Worm (Caenorhabditis elegans) whole organism, L3 larva: Measurements from ENCODE around the gene nrf-6.

Experiments
- R02D3.7 ChIP-seq: fragments of 150-350 bp; optimal IDR thresholded peaks from 2 replicates; lab custom pipeline; 2014; ENCODE audit warnings: missing biosample characterization, missing genetic modification characterization
- ZK546.5 ChIP-seq: sonication (generic microtip); optimal IDR thresholded peaks from 2 replicates; lab custom pipeline; 2017; ENCODE audit warnings: missing biosample characterization, missing genetic modification characterization
- aly-2 ChIP-seq: fragments of 150-350 bp; optimal IDR thresholded peaks from 2 replicates; lab custom pipeline; 2014; ENCODE audit warnings: missing biosample characterization, missing genetic modification characterization
- ama-1 ChIP-seq: fragments of 150-350 bp; optimal IDR thresholded peaks from 2 replicates; lab custom pipeline; 2018
- ceh-16 ChIP-seq: sonication (generic microtip); optimal IDR thresholded peaks from 2 replicates; lab custom pipeline; 2017; ENCODE audit warnings: missing biosample characterization, missing genetic modification characterization
- ceh-28 ChIP-seq: fragments of 150-350 bp; optimal IDR thresholded peaks from 2 replicates; lab custom pipeline; 2014; ENCODE audit warnings: missing biosample characterization, missing genetic modification reagents, missing genetic modification characterization
- ceh-82 ChIP-seq: fragments of 150-350 bp; optimal IDR thresholded peaks from 2 replicates; lab custom pipeline; 2014; ENCODE audit warnings: missing biosample characterization, missing genetic modification characterization
- ceh-9 ChIP-seq: sonication (generic microtip); optimal IDR thresholded peaks from 2 replicates; lab custom pipeline; 2018; ENCODE audit warnings: missing biosample characterization, missing genetic modification characterization
- daf-12 ChIP-seq: fragments of 150-350 bp; optimal IDR thresholded peaks from 2 replicates; lab custom pipeline; 2014; ENCODE audit warnings: missing biosample characterization, missing genetic modification reagents, missing genetic modification characterization
- egl-27 ChIP-seq: sonication (generic microtip); optimal IDR thresholded peaks from 4 replicates; lab custom pipeline; 2017; ENCODE audit warnings: missing biosample characterization, missing genetic modification reagents, missing genetic modification characterization
- egl-5 ChIP-seq: fragments of 150-350 bp; optimal IDR thresholded peaks from 2 replicates; lab custom pipeline; 2017; ENCODE audit warnings: missing biosample characterization, missing genetic modification reagents, missing genetic modification characterization, inconsistent platforms
- elt-1 ChIP-seq: fragments of 150-350 bp; optimal IDR thresholded peaks from 2 replicates; lab custom pipeline; 2014; ENCODE audit warnings: missing biosample characterization, missing genetic modification characterization
- elt-2 ChIP-seq: sonication (generic microtip); optimal IDR thresholded peaks from 2 replicates; lab custom pipeline; 2016; ENCODE audit warnings: missing genetic modification reagents, mild to moderate bottlenecking, missing genetic modification characterization, missing compliant biosample characterization
- elt-3 ChIP-seq, 3 experiments: fragments of 150-350 bp in 1 of 3; sonication (generic microtip) in 2 of 3; optimal IDR thresholded peaks; 2 replicates in 2 of 3; 4 replicates in 1 of 3; lab custom pipeline; 2014 to 2017; ENCODE audit warnings: missing biosample characterization in 3 of 3, missing genetic modification characterization in 3 of 3
- eor-1 ChIP-seq, 2 experiments: fragments of 150-350 bp; optimal IDR thresholded peaks; 2 replicates each; lab custom pipeline; 2014 to 2018; ENCODE audit warnings: missing biosample characterization in 2 of 2, missing genetic modification characterization in 2 of 2
- fkh-10 ChIP-seq: sonication (generic microtip); optimal IDR thresholded peaks from 2 replicates; lab custom pipeline; 2017; ENCODE audit warnings: missing biosample characterization, missing genetic modification reagents, missing genetic modification characterization
- fkh-2 ChIP-seq: fragments of 150-350 bp; optimal IDR thresholded peaks from 2 replicates; lab custom pipeline; 2014; ENCODE audit warnings: missing biosample characterization, missing genetic modification reagents, missing genetic modification characterization
- fos-1 ChIP-seq: fragments of 150-350 bp; optimal IDR thresholded peaks from 2 replicates; lab custom pipeline; 2014; ENCODE audit warnings: missing biosample characterization, missing genetic modification characterization
- hmg-11 ChIP-seq: sonication (generic microtip); optimal IDR thresholded peaks from 2 replicates; lab custom pipeline; 2016; ENCODE audit warnings: missing genetic modification characterization, missing compliant biosample characterization
- jun-1 ChIP-seq: fragments of 150-350 bp; optimal IDR thresholded peaks from 2 replicates; lab custom pipeline; 2014; ENCODE audit warnings: missing biosample characterization, missing genetic modification reagents, missing genetic modification characterization
- lin-15B ChIP-seq: fragments of 150-350 bp; optimal IDR thresholded peaks from 2 replicates; lab custom pipeline; 2014; ENCODE audit warnings: missing biosample characterization, missing genetic modification characterization
- lin-39 ChIP-seq: fragments of 150-350 bp; optimal IDR thresholded peaks from 2 replicates; lab custom pipeline; 2018; ENCODE audit warnings: missing biosample characterization, missing genetic modification reagents, missing genetic modification characterization
- lsy-12 ChIP-seq: sonication (generic microtip); optimal IDR thresholded peaks from 2 replicates; lab custom pipeline; 2016; ENCODE audit warnings: mild to moderate bottlenecking, missing genetic modification characterization, missing compliant biosample characterization
- mdl-1 ChIP-seq: fragments of 150-350 bp; optimal IDR thresholded peaks from 2 replicates; lab custom pipeline; 2014; ENCODE audit warnings: missing biosample characterization, missing genetic modification characterization
- mml-1 ChIP-seq: fragments of 150-350 bp; sonication (generic microtip); optimal IDR thresholded peaks from 3 replicates; lab custom pipeline; 2014; ENCODE audit warnings: missing biosample characterization, missing genetic modification characterization
- nfya-1 ChIP-seq: sonication (generic microtip); optimal IDR thresholded peaks from 2 replicates; lab custom pipeline; 2017; ENCODE audit warnings: missing genetic modification characterization, mild to moderate bottlenecking, missing compliant biosample characterization, antibody characterized with exemption, moderate library complexity; ENCODE audit not compliant: insufficient read depth
- nhr-11 ChIP-seq: fragments of 150-350 bp; optimal IDR thresholded peaks from 2 replicates; lab custom pipeline; 2014; ENCODE audit warnings: missing biosample characterization, missing genetic modification characterization
- nhr-12 ChIP-seq: fragments of 150-350 bp; optimal IDR thresholded peaks from 2 replicates; lab custom pipeline; 2014; ENCODE audit warnings: missing biosample characterization, missing genetic modification characterization
- nhr-23 ChIP-seq: fragments of 150-350 bp; optimal IDR thresholded peaks from 2 replicates; lab custom pipeline; 2014; ENCODE audit warnings: missing biosample characterization, missing genetic modification reagents, missing genetic modification characterization
- nhr-237 ChIP-seq: fragments of 150-350 bp; optimal IDR thresholded peaks from 2 replicates; lab custom pipeline; 2014; ENCODE audit warnings: missing biosample characterization, missing genetic modification characterization
- nhr-25 ChIP-seq: sonication (generic microtip); optimal IDR thresholded peaks from 2 replicates; lab custom pipeline; 2017; ENCODE audit warnings: missing biosample characterization, missing genetic modification characterization
- nhr-28 ChIP-seq: fragments of 150-350 bp; optimal IDR thresholded peaks from 2 replicates; lab custom pipeline; 2014; ENCODE audit warnings: missing biosample characterization, missing genetic modification characterization
- nhr-43 ChIP-seq: sonication (generic microtip); optimal IDR thresholded peaks from 2 replicates; lab custom pipeline; 2016; ENCODE audit warnings: mild to moderate bottlenecking, missing genetic modification characterization, missing compliant biosample characterization; ENCODE audit not compliant: poor library complexity, severe bottlenecking
- nhr-67 ChIP-seq: fragments of 150-350 bp; optimal IDR thresholded peaks from 2 replicates; lab custom pipeline; 2014; ENCODE audit warnings: missing biosample characterization, missing genetic modification characterization
- nhr-76 ChIP-seq: fragments of 150-350 bp; sonication (generic microtip); optimal IDR thresholded peaks from 5 replicates; lab custom pipeline; 2014; ENCODE audit warnings: missing biosample characterization, missing genetic modification characterization
- nhr-77 ChIP-seq: fragments of 150-350 bp; optimal IDR thresholded peaks from 2 replicates; lab custom pipeline; 2014; ENCODE audit warnings: missing biosample characterization, missing genetic modification characterization
- pha-4 ChIP-seq: fragments of 150-350 bp; optimal IDR thresholded peaks from 2 replicates; lab custom pipeline; 2014; ENCODE audit warnings: missing biosample characterization, missing genetic modification reagents, missing genetic modification characterization
- pqm-1 ChIP-seq: fragments of 150-350 bp; optimal IDR thresholded peaks from 2 replicates; lab custom pipeline; 2017; ENCODE audit warnings: missing biosample characterization, missing genetic modification characterization, inconsistent platforms
- sea-2 ChIP-seq: fragments of 150-350 bp; sonication (generic microtip); optimal IDR thresholded peaks from 4 replicates; lab custom pipeline; 2014; ENCODE audit warnings: missing biosample characterization, missing genetic modification reagents, missing genetic modification characterization
- skn-1 ChIP-seq: fragments of 150-350 bp; optimal IDR thresholded peaks from 2 replicates; lab custom pipeline; 2014; ENCODE audit warnings: missing biosample characterization, missing genetic modification characterization
- snpc-4 ChIP-seq: fragments of 150-350 bp; optimal IDR thresholded peaks from 2 replicates; lab custom pipeline; 2014; ENCODE audit warnings: missing biosample characterization, missing genetic modification characterization
- tbx-2 ChIP-seq: sonication (generic microtip); optimal IDR thresholded peaks from 2 replicates; lab custom pipeline; 2016; ENCODE audit warnings: mild to moderate bottlenecking, missing genetic modification characterization, missing compliant biosample characterization
- unc-39 ChIP-seq: sonication (generic microtip); optimal IDR thresholded peaks from 4 replicates; lab custom pipeline; 2017; ENCODE audit warnings: missing biosample characterization, missing genetic modification characterization
- unc-62 ChIP-seq: fragments of 150-350 bp; sonication (generic microtip); optimal IDR thresholded peaks from 4 replicates; lab custom pipeline; 2014; ENCODE audit warnings: missing biosample characterization, missing genetic modification reagents, missing genetic modification characterization
- zag-1 ChIP-seq: fragments of 150-350 bp; optimal IDR thresholded peaks from 2 replicates; lab custom pipeline; 2014; ENCODE audit warnings: missing biosample characterization, missing genetic modification characterization
- ztf-11 ChIP-seq: fragments of 150-350 bp; optimal IDR thresholded peaks from 2 replicates; lab custom pipeline; 2014; ENCODE audit warnings: missing biosample characterization, missing genetic modification characterization
- ztf-4 ChIP-seq: fragments of 150-350 bp; optimal IDR thresholded peaks from 2 replicates; lab custom pipeline; 2014; ENCODE audit warnings: missing biosample characterization, missing genetic modification characterization

Gene nrf-6

ce11 chrII:8028246-8028694 lies 4.2 kb downstream of the nrf-6 start:
- TF ChIP-seq lin-15B (tag; lab: Kevin White, UChicago) (peak; percentile 95), elt-1 (tag; lab: Kevin White, UChicago) (no peak), lin-39 (tag; lab: Kevin White, UChicago) (peak; percentile 91), zag-1 (tag; lab: Kevin White, UChicago) (no peak), jun-1 (tag; lab: Kevin White, UChicago) (peak; percentile 89), nhr-12 (no peak), nhr-67 (tag; lab: Kevin White, UChicago) (no peak), ZK546.5 (tag; lab: Kevin White, UChicago) (no peak), ztf-11 (tag; lab: Kevin White, UChicago) (no peak), elt-2 (tag; lab: Kevin White, UChicago) (peak; percentile 88), egl-5 (tag; lab: Kevin White, UChicago) (peak; percentile 35), ceh-16 (tag; lab: Kevin White, UChicago) (no peak), daf-12 (tag; lab: Kevin White, UChicago) (no peak), ceh-9 (tag; lab: Kevin White, UChicago) (no peak), nhr-76 (no peak), fkh-2 (tag; lab: Kevin White, UChicago) (no peak), ama-1 (lab: Kevin White, UChicago) (peak; percentile 59), pha-4 (tag; lab: Kevin White, UChicago) (peak; percentile 67), nhr-11 (tag; lab: Kevin White, UChicago) (peak; percentile 19), ztf-4 (tag; lab: Kevin White, UChicago) (no peak), R02D3.7 (peak; percentile 73), nhr-25 (tag; lab: Kevin White, UChicago) (peak; percentile 50), aly-2 (tag; lab: Kevin White, UChicago) (no peak), unc-39 (tag; lab: Kevin White, UChicago) (no peak), snpc-4 (tag; lab: Kevin White, UChicago) (peak; percentile 81), mdl-1 (tag; lab: Kevin White, UChicago) (peak; percentile 18), ceh-82 (tag; lab: Kevin White, UChicago) (peak; percentile 43), ceh-28 (tag; lab: Kevin White, UChicago) (peak; percentile 78), nhr-237 (tag; lab: Kevin White, UChicago) (no peak), fkh-10 (GFP tag; lab: Kevin White, UChicago) (peak; percentile 68), nhr-43 (tag; lab: Kevin White, UChicago) (peak; percentile 73), hmg-11 (tag; lab: Kevin White, UChicago) (peak; percentile 98), lsy-12 (tag; lab: Kevin White, UChicago) (peak; percentile 82), eor-1 (tag; optimal IDR thresholded peaks at IDR 0.05; lab: Kevin White, UChicago) (no peak), pqm-1 (tag; lab: Kevin White, UChicago) (peak; percentile 45), elt-3 (tag; optimal IDR thresholded peaks at IDR 0.05; lab: Kevin White, UChicago) (no peak), skn-1 (tag; lab: Kevin White, UChicago) (peak; percentile 60), tbx-2 (tag; lab: Kevin White, UChicago) (peak; percentile 77), nhr-77 (no peak), nhr-28 (tag; lab: Kevin White, UChicago) (no peak), mml-1 (no peak), nfya-1 (tag; lab: Kevin White, UChicago) (peak; percentile 93), sea-2 (GFP tag; lab: Kevin White, UChicago) (peak; percentile 5), unc-62 (GFP tag; lab: Kevin White, UChicago) (peak; percentile 37), fos-1 (peak; percentile 36), nhr-23 (tag; lab: Kevin White, UChicago) (peak; percentile 70), egl-27 (peak; percentile 79)
